Worm (Caenorhabditis elegans) whole organism, mixed stage, embryonic: Measurements from ENCODE around the gene hrpu-1.

Experiments
- M03D4.4 ChIP-seq: sonication (generic microtip); optimal IDR thresholded peaks from 2 replicates; lab custom pipeline; 2017; ENCODE audit warnings: mild to moderate bottlenecking, missing genetic modification characterization, missing compliant biosample characterization
- bed-3 ChIP-seq: fragments of 200-800 bp; sonication (Bioruptor generic); optimal IDR thresholded peaks from 3 replicates; lab custom pipeline; 2018; ENCODE audit warnings: mild to moderate bottlenecking, missing genetic modification characterization, moderate library complexity, missing compliant biosample characterization
- ces-1 ChIP-seq: fragments of 150-350 bp; optimal IDR thresholded peaks from 2 replicates; lab custom pipeline; 2014; ENCODE audit warnings: missing biosample characterization, missing genetic modification reagents, missing genetic modification characterization
- elt-3 ChIP-seq: fragments of 150-350 bp; optimal IDR thresholded peaks from 2 replicates; lab custom pipeline; 2014; ENCODE audit warnings: missing biosample characterization, missing genetic modification characterization
- flh-1 ChIP-seq: fragments of 200-800 bp; sonication (Bioruptor generic); optimal IDR thresholded peaks from 2 replicates; lab custom pipeline; 2018; ENCODE audit warnings: mild to moderate bottlenecking, missing genetic modification characterization, moderate library complexity, missing compliant biosample characterization
- ham-2 ChIP-seq: fragments of 200-800 bp; sonication (Bioruptor generic); optimal IDR thresholded peaks from 2 replicates; lab custom pipeline; 2018; ENCODE audit warnings: mild to moderate bottlenecking, missing genetic modification characterization, missing compliant biosample characterization
- lin-13 ChIP-seq: fragments of 150-350 bp; optimal IDR thresholded peaks from 2 replicates; lab custom pipeline; 2014; ENCODE audit warnings: missing biosample characterization, missing genetic modification characterization
- lsy-2 ChIP-seq: fragments of 150-350 bp; optimal IDR thresholded peaks from 2 replicates; lab custom pipeline; 2014; ENCODE audit warnings: missing biosample characterization, missing genetic modification characterization
- mls-2 ChIP-seq: sonication (generic microtip); optimal IDR thresholded peaks from 2 replicates; lab custom pipeline; 2016; ENCODE audit warnings: mild to moderate bottlenecking, missing genetic modification characterization, moderate library complexity, missing compliant biosample characterization
- nhr-28 ChIP-seq: fragments of 150-350 bp; optimal IDR thresholded peaks from 2 replicates; lab custom pipeline; 2014; ENCODE audit warnings: missing biosample characterization, missing genetic modification characterization
- unc-39 ChIP-seq: fragments of 150-350 bp; optimal IDR thresholded peaks from 2 replicates; lab custom pipeline; 2014; ENCODE audit warnings: missing biosample characterization, missing genetic modification characterization
- unc-62 ChIP-seq: fragments of 150-350 bp; optimal IDR thresholded peaks from 2 replicates; lab custom pipeline; 2014; ENCODE audit warnings: missing biosample characterization, missing genetic modification reagents, missing genetic modification characterization
- zip-8 ChIP-seq: fragments of 150-350 bp; optimal IDR thresholded peaks from 2 replicates; lab custom pipeline; 2014; ENCODE audit warnings: missing biosample characterization, missing genetic modification characterization
- ztf-11 ChIP-seq: fragments of 150-350 bp; optimal IDR thresholded peaks from 2 replicates; lab custom pipeline; 2014; ENCODE audit warnings: missing biosample characterization, missing genetic modification characterization

DNA sequence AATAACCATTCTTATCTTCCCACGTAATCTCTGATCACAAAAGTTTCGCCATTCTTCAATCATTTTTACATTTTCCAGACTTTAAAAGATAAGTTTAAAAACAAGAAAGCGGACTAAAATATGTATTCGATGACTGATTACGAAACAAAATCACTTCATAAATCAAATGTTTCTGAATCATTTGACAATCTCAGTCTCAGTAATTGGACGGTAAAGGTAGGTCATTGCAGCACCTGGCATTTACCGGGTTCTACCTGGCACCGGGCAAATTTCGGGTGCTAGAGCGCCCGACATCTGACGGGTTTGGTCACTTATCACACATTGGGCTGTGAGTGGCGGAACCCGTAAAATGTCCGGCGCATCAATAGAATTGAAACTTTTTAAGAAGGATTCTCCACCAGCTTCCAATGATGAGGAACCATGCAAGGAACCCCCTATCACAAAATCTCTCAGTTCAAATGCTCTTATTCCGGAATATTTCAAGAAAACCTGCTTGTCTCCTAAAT, 16.7 kb downstream of the hrpu-1 start, which contains the start of gene Y41E3.19:
- TF ChIP-seq flh-1 (no peak), bed-3 (no peak), lin-13 (tag; lab: Kevin White, UChicago) (no peak), lsy-2 (tag; lab: Kevin White, UChicago) (no peak), zip-8 (tag; lab: Kevin White, UChicago) (no peak), nhr-28 (tag; lab: Kevin White, UChicago) (no peak), ztf-11 (tag; lab: Kevin White, UChicago) (no peak), ces-1 (GFP tag; lab: Kevin White, UChicago) (no peak), ham-2 (GFP tag; lab: Kevin White, UChicago) (no peak), unc-62 (GFP tag; lab: Kevin White, UChicago) (no peak), unc-39 (tag; lab: Kevin White, UChicago) (no peak), elt-3 (tag; lab: Kevin White, UChicago) (no peak), mls-2 (no peak), M03D4.4 (tag; lab: Kevin White, UChicago) (no peak)
